Worm (Caenorhabditis elegans): ENCODE measurements around the gene mcm-2.

mcm-2 gene

DNA sequence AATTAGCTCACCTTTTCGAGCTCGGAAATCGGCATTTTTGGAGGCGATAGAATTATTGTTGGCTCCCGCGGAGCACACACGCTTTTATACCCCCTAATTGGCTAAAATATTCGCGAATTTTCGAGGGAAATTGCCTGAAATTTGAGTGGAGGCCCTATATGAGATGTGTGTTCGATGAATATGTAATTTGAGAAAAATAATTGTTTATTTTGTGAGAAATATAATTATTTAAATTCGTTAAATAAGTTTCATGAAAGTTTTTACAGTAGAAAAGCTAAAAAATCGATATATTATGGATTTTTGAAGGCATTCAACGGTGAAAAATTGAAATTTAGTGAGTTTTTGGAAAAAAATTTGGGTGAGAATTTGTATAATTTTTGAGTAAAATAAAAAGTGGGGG, 32.8 kb downstream of the mcm-2 start, which contains the start of gene acbp-6:
Gene acbp-6 (minus strand): TSS at position 101 of the 400 bp plus-strand sequence.
- TF ChIP-seq mbf-1 (tag; optimal IDR thresholded peaks at IDR 0.05) (no peak), ZK546.5 (tag; optimal IDR thresholded peaks at IDR 0.05) (no peak), skn-1 (tag; optimal IDR thresholded peaks at IDR 0.05) (no peak), F13H6.1 (tag; optimal IDR thresholded peaks at IDR 0.05) (no peak), snpc-4 (tag; optimal IDR thresholded peaks at IDR 0.05) (no peak), lin-11 (tag; optimal IDR thresholded peaks at IDR 0.05) (no peak), unc-62 (GFP tag; optimal IDR thresholded peaks at IDR 0.05) (no peak), R02D3.7 (tag; optimal IDR thresholded peaks at IDR 0.05) (no peak)

DNA sequence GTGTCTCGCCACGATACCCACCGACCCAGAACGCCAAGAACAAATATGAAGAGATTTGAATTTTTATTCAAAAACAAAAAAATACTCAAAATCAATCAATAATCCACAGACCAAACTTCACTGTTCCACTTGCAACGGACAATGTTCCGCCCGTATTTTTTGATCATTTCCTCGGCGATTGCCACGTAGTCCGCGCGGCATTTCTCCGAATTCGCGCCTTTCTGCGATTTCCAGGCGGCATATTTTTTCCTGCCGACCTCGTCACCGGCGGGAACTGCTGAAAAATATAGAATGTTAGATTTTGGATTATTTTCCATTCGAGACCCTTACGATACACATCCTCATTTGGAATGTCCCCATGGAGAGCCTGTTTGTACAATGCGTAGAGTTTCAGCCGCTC, 34.2 kb downstream of the mcm-2 start:
- TF ChIP-seq mab-5 (tag; optimal IDR thresholded peaks at IDR 0.05) (no peak), dmd-4 (tag; optimal IDR thresholded peaks at IDR 0.05) (no peak), nhr-77 (tag; optimal IDR thresholded peaks at IDR 0.05) (no peak), ZK546.5 (tag; optimal IDR thresholded peaks at IDR 0.05) (no peak), alr-1 (tag; optimal IDR thresholded peaks at IDR 0.05) (no peak), peb-1 (tag; optimal IDR thresholded peaks at IDR 0.05) (no peak), ztf-1 (GFP tag; conservative IDR thresholded peaks at IDR 0.05) (no peak)

DNA sequence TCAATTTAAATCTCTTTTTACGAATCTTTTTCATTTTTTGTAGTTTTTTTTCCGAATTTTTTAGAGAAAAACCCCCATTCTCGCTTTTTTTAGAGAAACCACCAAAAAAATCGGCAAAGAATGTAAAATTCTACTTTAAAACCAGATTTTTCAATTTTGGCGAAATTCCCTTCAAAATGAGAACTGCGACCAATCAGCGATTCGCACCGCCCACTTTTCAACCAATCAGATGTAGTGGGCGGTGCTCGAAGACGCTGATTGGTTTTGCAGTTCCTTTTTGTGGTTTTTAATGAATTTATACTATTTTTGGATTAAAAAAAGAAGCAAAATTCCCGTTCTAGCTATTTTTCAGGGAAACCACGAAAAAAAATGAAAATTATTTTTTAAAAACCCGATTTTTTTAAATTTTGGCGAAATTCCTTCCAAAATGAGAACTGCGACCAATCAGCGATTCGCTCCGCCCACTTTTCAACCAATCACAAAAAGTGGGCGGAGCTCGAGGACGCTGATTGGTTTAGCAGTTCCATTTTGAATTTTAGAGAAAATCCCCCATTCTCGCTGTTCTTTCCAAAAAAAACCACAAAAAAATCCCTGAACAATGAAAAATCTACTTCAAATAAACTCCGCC, 35.3 kb downstream of the mcm-2 start:
- TF ChIP-seq lsy-2 (tag; optimal IDR thresholded peaks at IDR 0.05), result no peak
- no peak for TF ChIP-seq nhr-12 (tag; optimal IDR thresholded peaks at IDR 0.05)
- TF ChIP-seq nhr-77 (tag; optimal IDR thresholded peaks at IDR 0.05), result no peak
- no peak for TF ChIP-seq blmp-1 (tag; optimal IDR thresholded peaks at IDR 0.05; ENCODE audit: insufficient read depth)
- TF ChIP-seq elt-1 (tag; optimal IDR thresholded peaks at IDR 0.05), result no peak
- no peak for TF ChIP-seq dmd-4 (tag; optimal IDR thresholded peaks at IDR 0.05)
- TF ChIP-seq mbf-1 (tag; optimal IDR thresholded peaks at IDR 0.05), result no peak
- no peak for TF ChIP-seq nhr-11 (tag; optimal IDR thresholded peaks at IDR 0.05)
- TF ChIP-seq nhr-21 (tag; optimal IDR thresholded peaks at IDR 0.05), result no peak
- no peak for TF ChIP-seq egl-27 (tag; optimal IDR thresholded peaks at IDR 0.05)
- TF ChIP-seq unc-55 (GFP tag; optimal IDR thresholded peaks at IDR 0.05), result no peak
- TF ChIP-seq Y55F3AM.14 (GFP tag; optimal IDR thresholded peaks at IDR 0.05), result no peak
- no peak for TF ChIP-seq ztf-11 (tag; optimal IDR thresholded peaks at IDR 0.05)

DNA sequence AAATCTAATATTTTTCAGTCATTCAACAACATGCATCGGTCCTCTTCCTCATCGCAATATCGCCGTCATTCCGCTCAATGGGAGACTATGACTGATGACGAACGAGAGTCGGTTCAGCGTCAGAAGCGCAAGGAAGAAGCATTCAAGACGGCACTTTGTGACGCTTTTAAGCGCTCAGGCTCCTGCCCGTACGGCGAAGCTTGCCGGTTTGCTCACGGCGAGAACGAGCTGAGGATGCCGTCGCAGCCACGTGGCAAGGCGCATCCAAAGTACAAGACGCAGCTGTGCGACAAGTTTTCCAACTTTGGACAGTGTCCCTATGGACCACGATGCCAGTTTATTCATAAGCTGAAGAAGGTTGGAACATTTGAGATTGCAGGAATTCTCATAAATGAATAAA, 37.4 kb downstream of the mcm-2 start:
- TF ChIP-seq ztf-4 (tag; optimal IDR thresholded peaks at IDR 0.05), result no peak
- TF ChIP-seq elt-3 (tag; optimal IDR thresholded peaks at IDR 0.05), result no peak
- no peak for TF ChIP-seq sma-9 (GFP tag; optimal IDR thresholded peaks at IDR 0.05)
- TF ChIP-seq sma-9 (tag; optimal IDR thresholded peaks at IDR 0.05), result no peak
- no peak for TF ChIP-seq nhr-12 (tag; optimal IDR thresholded peaks at IDR 0.05)
- no peak for TF ChIP-seq nhr-6 (tag; optimal IDR thresholded peaks at IDR 0.05)
- TF ChIP-seq ceh-16 (tag; optimal IDR thresholded peaks at IDR 0.05), result no peak
- no peak for TF ChIP-seq ztf-11 (tag; optimal IDR thresholded peaks at IDR 0.05)
- no peak for TF ChIP-seq dmd-4 (tag; optimal IDR thresholded peaks at IDR 0.05)
- no peak for TF ChIP-seq nhr-77 (tag; optimal IDR thresholded peaks at IDR 0.05)
- no peak for TF ChIP-seq alr-1 (tag; optimal IDR thresholded peaks at IDR 0.05)
- no peak for TF ChIP-seq lin-13 (GFP tag; optimal IDR thresholded peaks at IDR 0.05)
- TF ChIP-seq zag-1 (tag; optimal IDR thresholded peaks at IDR 0.05), result no peak
- no peak for TF ChIP-seq gmeb-1 (tag; optimal IDR thresholded peaks at IDR 0.05)
- TF ChIP-seq fos-1 (tag; optimal IDR thresholded peaks at IDR 0.05), result no peak

DNA sequence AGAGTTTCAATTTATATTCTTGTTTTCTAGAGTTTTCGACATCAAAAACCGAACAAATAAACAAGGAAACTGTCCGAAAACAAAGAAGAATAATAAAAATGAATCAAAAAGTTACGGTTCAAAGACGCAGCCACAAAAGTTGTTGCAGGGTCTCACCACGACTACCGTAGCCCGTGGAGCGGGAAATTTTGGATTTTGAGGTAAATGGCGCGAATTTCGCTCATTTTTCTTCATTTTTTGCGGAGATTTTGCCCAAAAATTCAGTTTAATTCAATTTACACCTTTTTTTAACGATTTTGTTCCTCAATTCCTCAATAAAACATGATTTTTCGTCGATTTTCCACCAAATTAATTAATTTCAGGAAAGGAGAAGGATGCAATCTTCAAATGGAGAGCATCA, 38.1 kb downstream of the mcm-2 start, which contains the start of gene mex-1:
Gene mex-1 (plus strand): TSS at position 363 of the 400 bp plus-strand sequence.
- TF ChIP-seq peb-1 (tag; optimal IDR thresholded peaks at IDR 0.05), result no peak
- no peak for TF ChIP-seq ama-1 (optimal IDR thresholded peaks at IDR 0.05)

Data from whole organism, L2 larva.